Fruit fly (Drosophila melanogaster) whole organism, embryonic: ENCODE results near the gene dob.
A peak's percentile ranks its signal among the peaks of the same experiment; 100 is the strongest.

Source experiments
- Antp ChIP-seq: fragments of 200-800 bp; sonication (Bioruptor generic); optimal IDR thresholded peaks from 3 replicates; lab custom pipeline; 2016; ENCODE audit warnings: missing biosample characterization, missing genetic modification characterization
- CG13287 ChIP-seq: fragments of 200-800 bp; sonication (Bioruptor generic); IDR thresholded peaks from 2 replicates; pipeline ENCODE4 v1.3.6; 2022; ENCODE audit warnings: missing biosample characterization, missing genetic modification characterization; ENCODE audit not compliant: partially characterized antibody
- CG13624 ChIP-seq: fragments of 200-800 bp; sonication (Bioruptor generic); optimal IDR thresholded peaks from 2 replicates; lab custom pipeline; 2016; ENCODE audit warnings: missing biosample characterization, missing genetic modification characterization
- CG14014 ChIP-seq: fragments of 200-800 bp; sonication (Bioruptor generic); IDR thresholded peaks from 2 replicates; pipeline ENCODE4 v1.3.6; 2022; ENCODE audit warnings: missing biosample characterization, missing genetic modification characterization
- CG17568 ChIP-seq: fragments of 200-800 bp; sonication (Bioruptor generic); optimal IDR thresholded peaks from 2 replicates; lab custom pipeline; 2018; ENCODE audit warnings: missing biosample characterization, mild to moderate bottlenecking, missing genetic modification characterization, moderate library complexity
- CG17912 ChIP-seq: fragments of 200-800 bp; sonication (Bioruptor generic); optimal IDR thresholded peaks from 2 replicates; lab custom pipeline; 2018; ENCODE audit warnings: missing biosample characterization, mild to moderate bottlenecking, missing genetic modification characterization
- CG2712 ChIP-seq: fragments of 200-800 bp; optimal IDR thresholded peaks from 3 replicates; lab custom pipeline; 2019; ENCODE audit warnings: missing biosample characterization, mild to moderate bottlenecking, missing genetic modification characterization, moderate library complexity
- CG31224 ChIP-seq: fragments of 200-800 bp; sonication (Bioruptor generic); IDR thresholded peaks from 2 replicates; pipeline ENCODE4 v1.3.6; 2022; ENCODE audit warnings: missing biosample characterization, missing genetic modification characterization
- CG3838 ChIP-seq: fragments of 200-800 bp; sonication (Bioruptor generic); optimal IDR thresholded peaks from 3 replicates; lab custom pipeline; 2016; ENCODE audit warnings: missing biosample characterization, missing genetic modification characterization
- CG5180 ChIP-seq: fragments of 200-800 bp; sonication (Bioruptor generic); optimal IDR thresholded peaks from 3 replicates; lab custom pipeline; 2017; ENCODE audit warnings: missing biosample characterization, missing genetic modification characterization, mild to moderate bottlenecking, moderate library complexity, missing genetic modification reagents
- CG5245 ChIP-seq: fragments of 200-800 bp; sonication (Bioruptor generic); optimal IDR thresholded peaks from 3 replicates; lab custom pipeline; 2016; ENCODE audit warnings: missing biosample characterization, missing genetic modification characterization
- CG7839 ChIP-seq: fragments of 200-800 bp; sonication (Bioruptor generic); optimal IDR thresholded peaks from 3 replicates; lab custom pipeline; 2018; ENCODE audit warnings: missing biosample characterization, mild to moderate bottlenecking, missing genetic modification characterization, moderate library complexity
- CG8290 ChIP-seq, 3 experiments: fragments of 200-800 bp; sonication (Bioruptor generic); optimal IDR thresholded peaks; 2 replicates each; lab custom pipeline; 2016 to 2019; ENCODE audit warnings: missing biosample characterization in 3 of 3, missing genetic modification characterization in 3 of 3, mild to moderate bottlenecking in 2 of 3, moderate library complexity in 1 of 3
- CG8924 ChIP-seq: fragments of 200-800 bp; optimal IDR thresholded peaks from 3 replicates; lab custom pipeline; 2019; ENCODE audit warnings: missing biosample characterization, mild to moderate bottlenecking, missing genetic modification characterization, moderate library complexity
- CG9437 ChIP-seq: fragments of 200-800 bp; sonication (Bioruptor generic); optimal IDR thresholded peaks from 2 replicates; lab custom pipeline; 2018; ENCODE audit warnings: missing biosample characterization, mild to moderate bottlenecking, missing genetic modification characterization
- CG9609 ChIP-seq: fragments of 200-800 bp; sonication (Bioruptor generic); optimal IDR thresholded peaks from 3 replicates; lab custom pipeline; 2016; ENCODE audit warnings: missing biosample characterization, missing genetic modification characterization
- Deaf1 ChIP-seq: fragments of 200-800 bp; optimal IDR thresholded peaks from 3 replicates; lab custom pipeline; 2019; ENCODE audit warnings: missing biosample characterization, mild to moderate bottlenecking, missing genetic modification characterization, moderate library complexity
- Dip3 ChIP-seq: fragments of 200-800 bp; sonication (Bioruptor generic); optimal IDR thresholded peaks from 3 replicates; lab custom pipeline; 2016; ENCODE audit warnings: missing biosample characterization, missing genetic modification characterization
- Gsc ChIP-seq: fragments of 200-800 bp; sonication (Bioruptor generic); IDR thresholded peaks from 2 replicates; pipeline ENCODE4 v1.3.6; 2022; ENCODE audit warnings: missing biosample characterization, missing genetic modification characterization
- H2.0 ChIP-seq: fragments of 200-800 bp; sonication (Bioruptor generic); IDR thresholded peaks from 2 replicates; pipeline ENCODE4 v1.3.6; 2022; ENCODE audit warnings: missing biosample characterization, missing genetic modification characterization
- HLHmδ ChIP-seq: fragments of 200-800 bp; sonication (Bioruptor generic); optimal IDR thresholded peaks from 2 replicates; lab custom pipeline; 2018; ENCODE audit warnings: missing biosample characterization, mild to moderate bottlenecking, missing genetic modification characterization, moderate library complexity
- HmgD ChIP-seq: fragments of 200-800 bp; sonication (Bioruptor generic); optimal IDR thresholded peaks from 3 replicates; lab custom pipeline; 2016; ENCODE audit warnings: missing biosample characterization, missing genetic modification characterization
- Jarid2 ChIP-seq: fragments of 200-800 bp; sonication (Bioruptor generic); optimal IDR thresholded peaks from 3 replicates; lab custom pipeline; 2017; ENCODE audit warnings: mild to moderate bottlenecking, missing biosample characterization, missing genetic modification reagents, missing genetic modification characterization
- MESR4 ChIP-seq: fragments of 200-800 bp; sonication (Bioruptor generic); optimal IDR thresholded peaks from 2 replicates; lab custom pipeline; 2018; ENCODE audit warnings: missing biosample characterization, mild to moderate bottlenecking, missing genetic modification characterization, moderate library complexity
- MTF-1 ChIP-seq: fragments of 200-800 bp; sonication (Bioruptor generic); optimal IDR thresholded peaks from 2 replicates; lab custom pipeline; 2018; ENCODE audit warnings: missing biosample characterization, mild to moderate bottlenecking, missing genetic modification characterization, borderline replicate concordance
- Med ChIP-seq: fragments of 200-800 bp; sonication (Bioruptor generic); peaks from one replicate; lab custom pipeline; 2016; ENCODE audit warnings: missing biosample characterization, missing genetic modification characterization, mild to moderate bottlenecking, inconsistent platforms, moderate library complexity
- NC2β ChIP-seq: fragments of 200-800 bp; sonication (Bioruptor generic); optimal IDR thresholded peaks from 2 replicates; lab custom pipeline; 2016; ENCODE audit warnings: missing biosample characterization, missing genetic modification characterization
- Poxn ChIP-seq: fragments of 200-800 bp; sonication (Bioruptor generic); IDR thresholded peaks from 2 replicates; pipeline ENCODE4 v1.3.6; 2022; ENCODE audit warnings: missing biosample characterization, missing genetic modification characterization
- Side ChIP-seq: fragments of 200-800 bp; sonication (Bioruptor generic); optimal IDR thresholded peaks from 2 replicates; lab custom pipeline; 2016; ENCODE audit warnings: missing biosample characterization, missing genetic modification characterization
- Sry-β ChIP-seq: fragments of 200-800 bp; sonication (Bioruptor generic); optimal IDR thresholded peaks from 2 replicates; lab custom pipeline; 2018; ENCODE audit warnings: missing biosample characterization, mild to moderate bottlenecking, missing genetic modification characterization, moderate library complexity
- Vsx1 ChIP-seq: fragments of 200-800 bp; sonication (Bioruptor generic); optimal IDR thresholded peaks from 2 replicates; lab custom pipeline; 2017; ENCODE audit warnings: missing biosample characterization, mild to moderate bottlenecking, missing genetic modification characterization, missing genetic modification reagents
- ara ChIP-seq: fragments of 200-800 bp; sonication (Bioruptor generic); IDR thresholded peaks from 2 replicates; pipeline ENCODE4 v1.3.6; 2022; ENCODE audit warnings: missing biosample characterization, missing genetic modification characterization
- bbx ChIP-seq: fragments of 200-800 bp; sonication (Bioruptor generic); IDR thresholded peaks from 2 replicates; pipeline ENCODE4 v1.3.6; 2022; ENCODE audit warnings: missing biosample characterization, missing genetic modification characterization; ENCODE audit not compliant: partially characterized antibody
- cato ChIP-seq: fragments of 200-800 bp; sonication (Bioruptor generic); optimal IDR thresholded peaks from 2 replicates; lab custom pipeline; 2016; ENCODE audit warnings: missing biosample characterization, missing genetic modification characterization, borderline replicate concordance
- chinmo ChIP-seq: fragments of 200-800 bp; sonication (Bioruptor generic); IDR thresholded peaks from 4 replicates; pipeline ENCODE4 v1.3.6; 2022; ENCODE audit warnings: missing biosample characterization, missing genetic modification characterization; ENCODE audit not compliant: partially characterized antibody
- fd102C ChIP-seq: fragments of 200-800 bp; sonication (Bioruptor generic); optimal IDR thresholded peaks from 2 replicates; lab custom pipeline; 2018; ENCODE audit warnings: missing biosample characterization, mild to moderate bottlenecking, missing genetic modification characterization, moderate library complexity
- fd96Cb ChIP-seq: fragments of 200-800 bp; sonication (Bioruptor generic); optimal IDR thresholded peaks from 2 replicates; lab custom pipeline; 2018; ENCODE audit warnings: missing biosample characterization, mild to moderate bottlenecking, missing genetic modification characterization, moderate library complexity
- lab ChIP-seq: fragments of 200-800 bp; sonication (Bioruptor generic); optimal IDR thresholded peaks from 3 replicates; lab custom pipeline; 2017; ENCODE audit warnings: missing biosample characterization, missing genetic modification characterization, mild to moderate bottlenecking, moderate library complexity, missing genetic modification reagents
- lmd ChIP-seq: fragments of 200-800 bp; sonication (Bioruptor generic); IDR thresholded peaks from 2 replicates; pipeline ENCODE4 v1.3.6; 2022; ENCODE audit warnings: missing biosample characterization, missing genetic modification characterization
- maf-S ChIP-seq: fragments of 200-800 bp; sonication (Bioruptor generic); optimal IDR thresholded peaks from 2 replicates; lab custom pipeline; 2016; ENCODE audit warnings: missing biosample characterization, missing genetic modification characterization
- mirr ChIP-seq: fragments of 200-800 bp; sonication (Bioruptor generic); optimal IDR thresholded peaks from 3 replicates; lab custom pipeline; 2018; ENCODE audit warnings: missing biosample characterization, mild to moderate bottlenecking, missing genetic modification characterization
- pum ChIP-seq: fragments of 200-800 bp; sonication (Bioruptor generic); optimal IDR thresholded peaks from 2 replicates; lab custom pipeline; 2016; ENCODE audit warnings: missing biosample characterization, missing genetic modification characterization
- ranshi ChIP-seq: fragments of 200-800 bp; sonication (Bioruptor generic); IDR thresholded peaks from 2 replicates; pipeline ENCODE4 v1.3.6; 2022; ENCODE audit warnings: missing biosample characterization, missing genetic modification characterization
- tin ChIP-seq: fragments of 200-800 bp; sonication (Bioruptor generic); optimal IDR thresholded peaks from 3 replicates; lab custom pipeline; 2016; ENCODE audit warnings: missing biosample characterization, missing genetic modification characterization
- tna ChIP-seq: fragments of 200-800 bp; sonication (Bioruptor generic); IDR thresholded peaks from 2 replicates; pipeline ENCODE4 v1.3.6; 2022; ENCODE audit warnings: missing biosample characterization, missing genetic modification characterization; ENCODE audit not compliant: partially characterized antibody
- toy ChIP-seq: fragments of 200-800 bp; sonication (Bioruptor generic); IDR thresholded peaks from 2 replicates; pipeline ENCODE4 v1.3.6; 2022; ENCODE audit warnings: missing biosample characterization, missing genetic modification characterization
- tup ChIP-seq: fragments of 200-800 bp; sonication (Bioruptor generic); optimal IDR thresholded peaks from 2 replicates; lab custom pipeline; 2016; ENCODE audit warnings: missing biosample characterization, mild to moderate bottlenecking, missing genetic modification characterization, moderate library complexity

The dob gene

dm6 chrX:15085777-15086510 lies 19.1 kb downstream of the dob start, which contains the start of the genes CG15027 and Dbct (continued):
- no peak for TF ChIP-seq CG17568 (GFP tag; lab: Kevin White, UChicago)
- peak; percentile 84 for TF ChIP-seq CG13287 (GFP tag; lab: Robert Waterston, UW)
- TF ChIP-seq NC2β: no peak
- no peak for TF ChIP-seq pum (GFP tag; lab: Kevin White, UChicago)
- TF ChIP-seq tna (GFP tag; lab: Robert Waterston, UW): no peak
- TF ChIP-seq CG9609 (GFP tag; lab: Kevin White, UChicago): peak; percentile 17
- TF ChIP-seq Gsc (GFP tag; lab: Robert Waterston, UW): no peak
- TF ChIP-seq CG5245 (GFP tag; lab: Kevin White, UChicago): peak; percentile 16
- TF ChIP-seq fd96Cb (tag; lab: Kevin White, UChicago): peak; percentile 48
- no peak for TF ChIP-seq CG17912
- no peak for TF ChIP-seq bbx
- no peak for TF ChIP-seq HLHmδ (GFP tag; lab: Kevin White, UChicago)
- TF ChIP-seq CG8924 (tag; lab: Kevin White, UChicago): peak; percentile 70
- peak; percentile 46; the same call in 1 of the 2 replicates for TF ChIP-seq CG14014 (GFP tag; lab: Robert Waterston, UW)
- peak; percentile 56; the same call in 1 of the 2 replicates for TF ChIP-seq ara (GFP tag; lab: Robert Waterston, UW)
- peak; percentile 2 for TF ChIP-seq cato (GFP tag; lab: Kevin White, UChicago)
- no peak for TF ChIP-seq MTF-1 (GFP tag; lab: Kevin White, UChicago)
- TF ChIP-seq tin (GFP tag; lab: Kevin White, UChicago): peak; percentile 57
- TF ChIP-seq HmgD (GFP tag; lab: Kevin White, UChicago): no peak
- TF ChIP-seq CG7839 (tag; lab: Kevin White, UChicago): peak; percentile 69
- peak; percentile 52 for TF ChIP-seq CG9437 (GFP tag; lab: Kevin White, UChicago)
- TF ChIP-seq Vsx1: no peak
- no peak for TF ChIP-seq Sry-β (GFP tag; lab: Kevin White, UChicago)
- peak; percentile 69 for TF ChIP-seq Med (GFP tag; lab: Kevin White, UChicago)
- TF ChIP-seq mirr: no peak
- peak; percentile 62 for TF ChIP-seq CG31224 (GFP tag; lab: Robert Waterston, UW)
- peak; percentile 64 for TF ChIP-seq lmd
- TF ChIP-seq Poxn (GFP tag; lab: Robert Waterston, UW): 0 out of 2 replicates have a peak, but pooled peaks have one; percentile 20
- no peak for TF ChIP-seq CG3838 (GFP tag; lab: Kevin White, UChicago)
- peak; percentile 19 for TF ChIP-seq Deaf1
- TF ChIP-seq chinmo (GFP tag; lab: Robert Waterston, UW): 0 out of 4 replicates have a peak, but pooled peaks have one; percentile 62
- no peak for TF ChIP-seq Jarid2 (GFP tag; lab: Kevin White, UChicago)
- TF ChIP-seq lab (GFP tag; lab: Kevin White, UChicago): peak; percentile 60
- no peak for TF ChIP-seq maf-S
- peak; percentile 32; the same call in 1 of the 2 replicates for TF ChIP-seq H2.0
- no peak for TF ChIP-seq Antp (GFP tag; lab: Kevin White, UChicago)
- no peak for TF ChIP-seq tup
- no peak for TF ChIP-seq fd102C (GFP tag; lab: Kevin White, UChicago)
- TF ChIP-seq Dip3 (GFP tag; lab: Kevin White, UChicago): peak; percentile 6
- TF ChIP-seq CG5180 (GFP tag; lab: Kevin White, UChicago): peak; percentile 28
- TF ChIP-seq CG8290 (GFP tag; optimal IDR thresholded peaks at IDR 0.05; lab: Kevin White, UChicago): peak; percentile 57
- TF ChIP-seq CG8290 (tag; optimal IDR thresholded peaks at IDR 0.05; lab: Kevin White, UChicago): peak in 1 of 2 experiments; percentile 41
- peak; percentile 63; the same call in 1 of the 2 replicates for TF ChIP-seq ranshi
- no peak for TF ChIP-seq CG13624 (GFP tag; lab: Kevin White, UChicago)
- peak; percentile 76 for TF ChIP-seq CG2712 (tag; lab: Kevin White, UChicago)
- no peak for TF ChIP-seq Side
- TF ChIP-seq MESR4 (GFP tag; lab: Kevin White, UChicago): peak; percentile 74
- 0 out of 2 replicates have a peak, but pooled peaks have one; percentile 15 for TF ChIP-seq toy (GFP tag; lab: Robert Waterston, UW)
